Fruit fly (Drosophila melanogaster) whole organism, wandering third instar larva: ENCODE results near the gene Nepl17.

Experiments used
- CG32264 ChIP-seq: fragments of 200-800 bp; sonication (Bioruptor generic); optimal IDR thresholded peaks from 2 replicates; lab custom pipeline; 2016; ENCODE audit warnings: missing biosample characterization, missing genetic modification characterization
- CG9705 ChIP-seq: fragments of 200-800 bp; sonication (Bioruptor generic); optimal IDR thresholded peaks from 2 replicates; lab custom pipeline; 2018; ENCODE audit warnings: missing biosample characterization, mild to moderate bottlenecking, missing genetic modification characterization
- HLH106 ChIP-seq: fragments of 200-800 bp; optimal IDR thresholded peaks from 3 replicates; lab custom pipeline; 2019; ENCODE audit warnings: missing biosample characterization, mild to moderate bottlenecking, missing genetic modification characterization, moderate library complexity
- Mio ChIP-seq: sonication (Bioruptor generic); optimal IDR thresholded peaks from 2 replicates; lab custom pipeline; 2016; ENCODE audit warnings: missing biosample characterization, missing genetic modification characterization
- OdsH ChIP-seq: fragments of 200-800 bp; sonication (Bioruptor generic); optimal IDR thresholded peaks from 2 replicates; lab custom pipeline; 2016; ENCODE audit warnings: missing biosample characterization, mild to moderate bottlenecking, missing genetic modification characterization
- h ChIP-seq: fragments of 200-800 bp; sonication (Bioruptor generic); optimal IDR thresholded peaks from 3 replicates; lab custom pipeline; 2016; ENCODE audit warnings: missing biosample characterization, mild to moderate bottlenecking, missing genetic modification characterization
- lola ChIP-seq: fragments of >200 bp; optimal IDR thresholded peaks from 2 replicates; lab custom pipeline; 2017; ENCODE audit warnings: missing biosample characterization, missing genetic modification characterization
- pan ChIP-seq: fragments of >200 bp; optimal IDR thresholded peaks from 2 replicates; lab custom pipeline; 2017
- tai ChIP-seq: sonication (Bioruptor generic); optimal IDR thresholded peaks from 2 replicates; lab custom pipeline; 2016; ENCODE audit warnings: missing biosample characterization, missing genetic modification characterization
- usp ChIP-seq: fragments of >200 bp; optimal IDR thresholded peaks from 2 replicates; lab custom pipeline; 2017; ENCODE audit warnings: missing biosample characterization, missing genetic modification characterization

DNA sequence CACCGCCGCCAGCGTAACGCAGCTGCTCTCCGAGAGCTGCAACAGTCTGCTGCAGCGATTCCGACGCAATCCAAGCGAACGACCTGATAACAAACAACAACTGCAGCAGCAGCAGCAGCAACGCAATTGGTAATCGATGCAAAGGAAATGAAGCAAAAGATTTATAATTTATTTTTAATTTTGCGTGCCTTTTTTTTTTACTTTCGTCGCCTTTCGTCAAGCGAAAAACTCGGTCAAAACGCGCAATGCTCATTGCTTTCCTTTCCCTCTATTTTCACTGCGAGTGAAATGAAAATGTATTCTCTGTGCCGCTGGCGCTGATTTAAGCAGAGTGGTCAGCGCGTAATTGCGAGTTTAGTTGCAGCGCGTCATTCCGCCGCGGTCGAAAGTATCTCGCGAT, 40.3 kb downstream of the Nepl17 start:
- TF ChIP-seq CG9705 (GFP tag; lab: Kevin White, UChicago), result no peak
- TF ChIP-seq h (GFP tag; lab: Kevin White, UChicago), result no peak
- no peak for TF ChIP-seq lola (GFP tag; lab: Kevin White, UChicago)
- no peak for TF ChIP-seq OdsH
- no peak for TF ChIP-seq usp (GFP tag; lab: Kevin White, UChicago)
- TF ChIP-seq pan (lab: Kevin White, UChicago), result no peak
- TF ChIP-seq Mio, result no peak
- no peak for TF ChIP-seq tai (GFP tag; lab: Kevin White, UChicago)
- no peak for TF ChIP-seq CG32264 (GFP tag; lab: Kevin White, UChicago)
- TF ChIP-seq HLH106, result no peak
